Worm (Caenorhabditis elegans): ENCODE data around the gene R04F11.3.

R04F11.3 gene

DNA sequence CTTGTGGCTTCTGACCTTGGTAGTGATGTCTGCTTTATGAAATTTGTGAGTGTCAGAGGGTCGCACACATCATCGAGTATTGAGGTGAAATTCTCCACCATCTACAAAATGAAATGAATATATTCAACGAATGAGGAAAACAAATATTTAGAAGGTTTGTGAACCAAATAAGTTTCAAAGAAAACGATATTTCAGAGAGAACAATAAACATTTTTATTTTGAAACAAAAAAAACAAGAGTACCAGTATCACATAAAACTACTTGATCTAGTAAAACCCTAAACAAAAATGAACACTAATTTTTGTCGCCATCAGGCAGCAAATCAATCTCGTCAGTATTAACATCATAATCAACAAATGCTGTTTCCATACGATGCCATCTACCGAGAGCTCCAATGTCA, at the start of gene R04F11.3:
Gene R04F11.3, minus strand, starts transcription at position 101 of the 400 bp plus-strand sequence.
- TF ChIP-seq unc-62 (GFP tag; optimal IDR thresholded peaks at IDR 0.05): no peak

DNA sequence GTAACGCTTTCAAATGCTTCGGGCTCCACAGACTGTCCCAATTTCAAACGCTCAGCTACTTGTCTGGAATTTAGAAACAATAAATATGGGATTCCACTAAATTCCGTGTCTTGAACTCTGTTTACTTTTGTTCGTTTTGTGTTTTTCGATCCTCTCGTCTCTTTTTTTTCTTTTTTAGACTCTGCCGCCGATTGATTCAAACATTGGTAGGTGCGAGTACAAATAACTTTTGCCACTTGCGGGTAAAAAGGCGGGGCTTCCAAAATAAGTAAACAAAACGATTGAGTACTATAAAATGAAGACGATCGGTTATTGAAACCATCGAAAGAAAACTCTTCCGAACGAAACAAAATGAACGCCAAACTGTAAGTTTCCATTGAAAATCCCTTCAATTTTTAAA, 48.1 kb upstream of the R04F11.3 start, which contains the start of gene fipr-2:
Gene fipr-2, plus strand, starts transcription at position 245 of the 400 bp plus-strand sequence.
- no peak for TF ChIP-seq unc-62 (GFP tag; optimal IDR thresholded peaks at IDR 0.05)

- TF ChIP-seq unc-62 (GFP tag; optimal IDR thresholded peaks at IDR 0.05): no peak
These were observed 44.7 kb upstream of the R04F11.3 start, which contains the start of gene fipr-1 for ce11 chrV:12361644-12362043. Gene fipr-1 (minus strand): TSS chrV:12361744.

DNA sequence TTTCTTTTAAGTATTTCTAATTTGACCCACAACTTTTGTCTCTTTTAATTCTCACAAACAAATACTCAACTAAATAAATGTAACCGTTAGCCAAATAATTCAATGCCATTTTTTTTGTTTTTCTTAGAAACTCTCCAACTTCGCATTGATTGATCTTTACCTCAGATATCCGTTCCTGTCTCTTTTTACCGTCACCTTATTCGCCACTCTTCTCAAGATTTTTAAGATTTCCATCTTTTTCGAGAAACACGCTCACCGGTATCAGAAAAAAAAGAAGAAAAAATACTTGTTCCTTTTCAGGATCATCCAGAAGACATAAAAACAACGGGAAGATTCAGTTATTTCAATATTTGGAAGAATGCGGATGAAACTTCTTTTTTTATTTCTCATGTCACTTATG, 41.4 kb upstream of the R04F11.3 start, which contains the start of gene F23H12.5:
Gene F23H12.5, plus strand, starts transcription at position 301 of the 400 bp plus-strand sequence.
- TF ChIP-seq unc-62 (GFP tag; optimal IDR thresholded peaks at IDR 0.05): no peak

ce11 chrV:12357632-12358031, 40.7 kb upstream of the R04F11.3 start:
- no peak for TF ChIP-seq unc-62 (GFP tag; optimal IDR thresholded peaks at IDR 0.05)

DNA sequence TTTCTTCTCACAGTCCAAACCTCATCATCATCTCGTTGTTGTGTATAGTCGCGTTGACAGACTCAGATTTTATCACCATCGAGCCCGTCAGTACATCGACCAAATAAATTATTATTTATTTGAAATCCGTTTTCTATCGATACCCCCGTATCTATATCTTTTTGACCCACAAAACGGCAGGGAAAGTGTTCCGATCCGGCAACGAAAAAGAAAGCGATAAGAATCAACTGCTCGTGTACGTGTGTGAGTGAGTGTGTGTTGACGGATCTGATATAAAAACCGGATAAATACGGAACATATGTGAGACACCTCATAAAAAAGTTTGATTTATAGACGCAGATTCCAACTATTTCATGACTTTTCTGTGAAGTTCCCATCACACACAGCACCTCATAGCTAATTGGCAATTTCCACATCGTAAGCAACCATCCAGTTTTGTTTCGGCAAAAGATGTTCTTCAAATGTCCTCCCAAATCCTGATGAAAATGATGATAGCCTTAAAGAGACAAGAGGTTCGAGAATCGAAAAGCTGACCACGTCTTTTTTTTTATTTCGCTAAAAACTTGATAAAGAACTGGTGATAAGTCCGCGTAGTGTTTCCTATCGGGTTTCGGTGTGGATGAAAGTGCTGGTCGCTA, 37.3 kb upstream of the R04F11.3 start:
- no peak for TF ChIP-seq unc-62 (GFP tag; optimal IDR thresholded peaks at IDR 0.05)

- no peak for TF ChIP-seq unc-62 (GFP tag; optimal IDR thresholded peaks at IDR 0.05)
These were observed 36.5 kb upstream of the R04F11.3 start for ce11 chrV:12353505-12353904.

DNA sequence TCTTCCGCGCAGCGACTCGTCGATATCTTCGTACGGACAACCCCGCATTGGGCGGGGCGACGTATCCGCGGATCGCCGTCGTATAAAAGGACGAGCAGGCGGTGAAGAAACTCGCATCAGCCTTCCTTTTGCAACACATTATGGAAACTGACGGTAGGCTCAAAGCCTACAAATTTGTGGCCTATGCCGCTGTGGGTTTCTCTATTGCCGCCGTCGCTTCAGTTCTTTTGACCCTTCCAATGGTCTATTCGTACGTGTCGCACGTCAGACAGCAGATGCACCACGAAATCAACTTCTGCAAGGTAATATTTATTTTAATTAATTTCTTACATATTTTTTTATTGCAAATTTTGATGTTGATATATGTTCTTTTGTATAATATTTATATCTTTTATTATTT, 35.9 kb upstream of the R04F11.3 start:
- TF ChIP-seq unc-62 (GFP tag; optimal IDR thresholded peaks at IDR 0.05): no peak

- TF ChIP-seq unc-62 (GFP tag; optimal IDR thresholded peaks at IDR 0.05): no peak
These were observed 35.5 kb upstream of the R04F11.3 start, which contains the start of gene sqt-3 for ce11 chrV:12352445-12352844. Gene sqt-3 (plus strand): TSS chrV:12352745.

DNA sequence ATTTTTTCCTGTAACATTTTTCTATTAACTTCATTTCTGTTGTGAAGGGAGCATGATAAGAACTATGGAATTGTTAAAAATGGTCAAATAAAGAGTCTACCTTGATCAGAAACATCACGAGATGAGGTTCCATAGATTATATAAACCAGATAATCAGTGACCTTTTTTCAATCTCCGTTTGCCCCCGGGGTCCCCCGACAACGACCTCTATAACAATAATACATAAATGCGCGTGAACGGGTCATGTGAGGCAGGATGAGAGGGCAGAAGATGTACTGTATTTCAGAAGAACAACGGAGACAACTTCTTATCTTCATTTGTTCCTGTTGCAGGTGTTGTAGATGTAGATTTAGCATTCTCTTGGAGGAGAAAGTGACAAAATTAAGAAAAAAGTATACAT, 34.9 kb upstream of the R04F11.3 start:
- no peak for TF ChIP-seq unc-62 (GFP tag; optimal IDR thresholded peaks at IDR 0.05)

DNA sequence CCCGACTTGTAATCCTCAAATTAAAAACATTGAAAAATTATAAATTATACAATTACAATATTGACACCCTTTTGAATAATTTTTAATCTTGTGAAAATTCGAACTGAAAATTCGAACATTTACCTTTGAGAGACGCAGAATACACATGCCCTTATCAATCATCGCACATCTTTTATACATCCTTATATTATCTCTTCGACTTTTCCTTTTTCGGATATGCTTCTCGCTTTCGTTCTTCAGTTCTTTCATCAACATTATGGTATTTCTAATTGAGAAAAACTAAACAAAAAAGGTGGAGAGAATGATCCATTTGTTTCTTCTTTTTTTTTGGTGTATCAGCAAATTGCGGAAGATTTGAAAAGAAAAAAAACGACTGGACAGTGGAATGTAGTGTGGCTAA, 32.4 kb upstream of the R04F11.3 start:
- no peak for TF ChIP-seq unc-62 (GFP tag; optimal IDR thresholded peaks at IDR 0.05)

DNA sequence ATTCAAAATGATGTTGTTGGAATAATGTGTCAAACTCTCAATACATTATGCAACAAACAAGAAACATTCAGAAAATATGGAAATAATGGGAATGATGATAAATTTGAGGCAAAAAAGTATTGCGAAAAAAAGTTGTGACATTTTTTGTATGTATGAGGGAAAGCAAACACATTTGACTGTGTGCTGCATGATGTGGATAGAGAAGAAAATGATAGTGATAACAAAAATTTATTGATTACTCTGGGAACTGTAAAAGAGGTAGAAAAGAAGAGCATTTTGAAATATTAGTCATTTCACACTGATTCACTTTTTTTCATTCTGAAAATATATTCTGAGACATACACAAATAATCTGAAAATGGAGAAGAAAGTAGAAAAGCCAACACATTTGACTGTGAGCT, 30.9 kb upstream of the R04F11.3 start:
- no peak for TF ChIP-seq unc-62 (GFP tag; optimal IDR thresholded peaks at IDR 0.05)

DNA sequence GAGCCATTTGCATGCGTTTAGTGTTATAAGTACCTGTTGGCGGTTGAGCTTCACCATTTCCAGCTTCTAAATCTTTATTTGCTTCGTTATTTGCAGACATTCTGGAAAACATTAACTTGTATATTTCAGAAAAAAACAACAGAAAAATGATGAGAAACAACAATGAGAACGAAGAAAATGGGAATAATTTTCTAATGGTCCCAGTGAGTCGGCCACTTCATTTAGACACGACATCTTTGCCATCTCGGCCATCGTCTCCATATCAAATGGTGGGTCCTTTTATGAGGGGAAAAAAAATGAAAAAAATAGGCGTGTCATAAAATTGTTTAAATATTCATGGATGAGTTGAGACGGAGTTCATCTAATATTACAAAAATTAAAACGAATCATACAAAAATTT, 28.8 kb upstream of the R04F11.3 start, which contains the start of gene snb-2:
Gene snb-2, minus strand, starts transcription at position 101 of the 400 bp plus-strand sequence.
- TF ChIP-seq unc-62 (GFP tag; optimal IDR thresholded peaks at IDR 0.05): no peak

DNA sequence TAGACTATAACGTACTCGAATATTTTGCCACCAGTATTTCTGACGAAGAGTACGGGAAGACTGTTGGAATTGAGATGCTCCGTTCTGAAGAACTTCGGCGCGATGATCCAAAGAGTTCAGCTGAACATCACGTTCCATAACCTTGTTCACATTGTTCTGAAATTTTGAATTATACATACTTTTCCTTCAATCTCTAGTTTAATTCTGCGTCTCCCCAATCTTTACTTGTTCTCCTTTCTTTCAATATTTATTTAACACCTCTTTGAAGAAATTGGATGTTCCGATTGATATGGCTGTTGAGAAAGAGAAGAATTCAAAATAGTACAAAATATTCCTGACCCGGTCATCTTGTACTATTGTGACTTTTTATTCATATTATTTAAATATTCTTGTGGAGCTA, 27.9 kb upstream of the R04F11.3 start, which contains the start of gene F23H12.3:
Gene F23H12.3, plus strand, starts transcription at position 301 of the 400 bp plus-strand sequence.
- TF ChIP-seq unc-62 (GFP tag; optimal IDR thresholded peaks at IDR 0.05): no peak

DNA sequence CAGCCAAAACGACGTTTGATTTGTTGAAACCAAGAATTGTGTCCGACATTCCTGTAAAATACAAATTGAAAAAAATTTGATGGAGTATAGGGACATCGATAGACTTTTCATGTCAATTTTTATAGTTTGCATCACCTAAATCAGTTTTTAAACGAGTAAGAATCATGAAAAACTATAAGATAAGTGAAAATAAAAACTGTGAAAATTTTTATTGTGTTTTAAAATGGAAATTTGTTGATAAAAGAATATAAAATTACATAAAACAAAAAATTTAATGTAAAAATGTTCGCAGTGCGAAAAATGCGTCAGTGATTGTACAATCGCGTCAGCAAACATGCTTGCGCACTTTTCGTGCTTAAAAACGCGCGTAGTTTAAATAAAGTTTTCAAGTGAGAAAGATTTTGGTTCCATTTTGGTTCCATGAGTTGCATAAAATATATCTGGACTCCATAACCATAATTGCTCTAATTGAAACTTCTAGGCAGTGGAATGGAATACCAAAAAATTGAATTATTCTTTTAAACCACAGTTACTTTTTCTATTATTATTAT, 26.5 kb upstream of the R04F11.3 start, which contains the start of gene tomm-20:
Gene tomm-20, minus strand, starts transcription at position 51 of the 551 bp plus-strand sequence.
- TF ChIP-seq unc-62 (GFP tag; optimal IDR thresholded peaks at IDR 0.05): no peak

ce11 chrV:12337894-12338293, 20.9 kb upstream of the R04F11.3 start, which contains the start of gene twk-13:
Gene twk-13 (minus strand): TSS chrV:12337994.
- TF ChIP-seq unc-62 (GFP tag; optimal IDR thresholded peaks at IDR 0.05): no peak

DNA sequence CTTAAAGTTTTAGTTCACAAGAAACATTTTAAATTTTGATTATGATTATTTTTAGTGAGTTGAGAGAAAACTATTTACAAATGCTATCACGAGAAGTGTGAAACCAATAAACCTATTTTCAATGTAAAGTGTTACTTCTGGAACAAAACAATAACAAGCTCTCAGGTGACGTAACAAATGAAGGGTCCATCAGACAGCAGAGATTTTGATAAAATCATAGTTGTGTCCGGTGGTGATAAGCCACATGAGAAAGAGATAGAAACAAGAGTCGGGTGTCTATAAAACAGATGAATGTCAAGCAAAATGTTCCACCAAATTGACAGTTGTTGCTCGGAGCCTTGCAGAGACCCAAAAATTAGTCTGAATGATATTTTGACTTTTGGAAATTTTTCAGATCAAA, 17.4 kb upstream of the R04F11.3 start:
- no peak for TF ChIP-seq unc-62 (GFP tag; optimal IDR thresholded peaks at IDR 0.05)
